Worm (Caenorhabditis elegans) whole organism, late embryonic: Measurements from ENCODE around the gene F21C10.5.

ENCODE experiments used
- che-1 ChIP-seq: sonication (generic microtip); optimal IDR thresholded peaks from 2 replicates; lab custom pipeline; 2016; ENCODE audit warnings: mild to moderate bottlenecking, missing genetic modification characterization, missing compliant biosample characterization
- nfya-1 ChIP-seq: sonication (generic microtip); optimal IDR thresholded peaks from 2 replicates; lab custom pipeline; 2017; ENCODE audit warnings: missing genetic modification characterization, mild to moderate bottlenecking, missing compliant biosample characterization, antibody characterized with exemption, moderate library complexity
- nhr-232 ChIP-seq: sonication (generic microtip); optimal IDR thresholded peaks from 2 replicates; lab custom pipeline; 2016; ENCODE audit warnings: missing genetic modification characterization, missing compliant biosample characterization
- pha-4 ChIP-seq: fragments of 150-350 bp; optimal IDR thresholded peaks from 2 replicates; lab custom pipeline; 2018; ENCODE audit warnings: missing biosample characterization, missing genetic modification reagents, missing genetic modification characterization
- pqm-1 ChIP-seq: sonication (generic microtip); optimal IDR thresholded peaks from 2 replicates; lab custom pipeline; 2016; ENCODE audit warnings: missing genetic modification characterization, missing compliant biosample characterization
- ttx-3 ChIP-seq: sonication (generic microtip); optimal IDR thresholded peaks from 2 replicates; lab custom pipeline; 2016; ENCODE audit warnings: missing genetic modification reagents, missing genetic modification characterization, missing compliant biosample characterization

ce11 chrV:9156679-9157078, 31.2 kb downstream of the F21C10.5 start, which contains the start of gene B0222.15:
- TF ChIP-seq che-1 (tag; lab: Kevin White, UChicago): no peak
- TF ChIP-seq pha-4 (tag; lab: Kevin White, UChicago): no peak
- no peak for TF ChIP-seq ttx-3 (tag; lab: Kevin White, UChicago)
- TF ChIP-seq pqm-1 (tag; lab: Kevin White, UChicago): no peak
- no peak for TF ChIP-seq nfya-1 (tag; lab: Kevin White, UChicago)
- TF ChIP-seq nhr-232 (tag; lab: Kevin White, UChicago): no peak
